Worm (Caenorhabditis elegans) whole organism, young adult: Measurements from ENCODE around the gene ints-9.

ENCODE experiments used
- B0035.1 ChIP-seq: sonication (generic microtip); optimal IDR thresholded peaks from 2 replicates; lab custom pipeline; 2016; ENCODE audit warnings: missing genetic modification characterization, mild to moderate bottlenecking, missing compliant biosample characterization, missing genotype, missing genetic modification reagents
- B0261.1 ChIP-seq: sonication (generic microtip); optimal IDR thresholded peaks from 2 replicates; lab custom pipeline; 2016; ENCODE audit warnings: mild to moderate bottlenecking, missing genetic modification characterization, moderate library complexity, missing compliant biosample characterization
- B0336.3 ChIP-seq: fragments of 200-800 bp; sonication (Bioruptor generic); IDR thresholded peaks from 2 replicates; pipeline ENCODE4 v1.3.6; 2022; ENCODE audit warnings: missing genetic modification characterization, missing compliant biosample characterization
- C17E4.6 ChIP-seq: fragments of 200-800 bp; sonication (Bioruptor generic); IDR thresholded peaks from 2 replicates; pipeline ENCODE4 v1.3.6; 2022; ENCODE audit warnings: missing genetic modification reagents, missing genetic modification characterization, missing compliant biosample characterization
- F37B4.10 ChIP-seq: fragments of 200-800 bp; sonication (Bioruptor generic); IDR thresholded peaks from 2 replicates; pipeline ENCODE4 v1.3.6; 2022; ENCODE audit warnings: missing genetic modification characterization, missing compliant biosample characterization
- F57A8.1 ChIP-seq: fragments of 200-800 bp; sonication (Bioruptor generic); optimal IDR thresholded peaks from 2 replicates; lab custom pipeline; 2018; ENCODE audit warnings: mild to moderate bottlenecking, missing genetic modification characterization, moderate library complexity, missing compliant biosample characterization
- Y95B8A.8 ChIP-seq: fragments of 200-800 bp; sonication (Bioruptor generic); IDR thresholded peaks from 2 replicates; pipeline ENCODE4 v1.3.6; 2022; ENCODE audit warnings: missing genetic modification reagents, missing genetic modification characterization, missing compliant biosample characterization
- ZK185.1 ChIP-seq: sonication (generic microtip); optimal IDR thresholded peaks from 2 replicates; lab custom pipeline; 2016; ENCODE audit warnings: mild to moderate bottlenecking, missing genetic modification characterization, missing compliant biosample characterization; ENCODE audit not compliant: poor library complexity, severe bottlenecking
- akir-1 ChIP-seq: fragments of 200-800 bp; sonication (Bioruptor generic); optimal IDR thresholded peaks from 2 replicates; lab custom pipeline; 2018; ENCODE audit warnings: mild to moderate bottlenecking, missing genetic modification characterization, moderate library complexity, missing compliant biosample characterization
- atf-7 ChIP-seq: sonication (generic microtip); optimal IDR thresholded peaks from 2 replicates; lab custom pipeline; 2017; ENCODE audit warnings: mild to moderate bottlenecking, missing genetic modification characterization, missing compliant biosample characterization
- attf-5 ChIP-seq: fragments of 200-800 bp; sonication (Bioruptor generic); optimal IDR thresholded peaks from 2 replicates; lab custom pipeline; 2018; ENCODE audit warnings: mild to moderate bottlenecking, missing genetic modification characterization, missing compliant biosample characterization
- bed-2 ChIP-seq: fragments of 200-800 bp; sonication (Bioruptor generic); IDR thresholded peaks from 2 replicates; pipeline ENCODE4 v1.3.6; 2022; ENCODE audit warnings: missing genetic modification reagents, missing genetic modification characterization, missing compliant biosample characterization
- cebp-2 ChIP-seq: fragments of 200-800 bp; sonication (Bioruptor generic); IDR thresholded peaks from 2 replicates; pipeline ENCODE4 v1.3.6; 2022; ENCODE audit warnings: missing genetic modification characterization, missing compliant biosample characterization
- dox-1 ChIP-seq: fragments of 200-800 bp; sonication (Bioruptor generic); IDR thresholded peaks from 2 replicates; pipeline ENCODE4 v1.3.6; 2022; ENCODE audit warnings: missing genetic modification reagents, missing genetic modification characterization, missing compliant biosample characterization
- dpff-1 ChIP-seq: sonication (generic microtip); optimal IDR thresholded peaks from 2 replicates; lab custom pipeline; 2017; ENCODE audit warnings: mild to moderate bottlenecking, missing genetic modification characterization, missing compliant biosample characterization
- dpl-1 ChIP-seq: fragments of 150-350 bp; optimal IDR thresholded peaks from 2 replicates; lab custom pipeline; 2014; ENCODE audit warnings: missing biosample characterization, missing genetic modification reagents, missing genetic modification characterization
- efl-1 ChIP-seq: fragments of 150-350 bp; optimal IDR thresholded peaks from 2 replicates; lab custom pipeline; 2014; ENCODE audit warnings: missing biosample characterization, missing genetic modification reagents, missing genetic modification characterization
- egl-18 ChIP-seq: fragments of 200-800 bp; sonication (Bioruptor generic); IDR thresholded peaks from 2 replicates; pipeline ENCODE4 v1.3.6; 2022; ENCODE audit warnings: missing genetic modification reagents, missing genetic modification characterization, missing compliant biosample characterization
- hmg-1.2 ChIP-seq: fragments of 200-800 bp; sonication (Bioruptor generic); IDR thresholded peaks from 2 replicates; pipeline ENCODE4 v1.3.6; 2022; ENCODE audit warnings: missing genetic modification reagents, missing genetic modification characterization, missing compliant biosample characterization
- hmg-20 ChIP-seq: fragments of 200-800 bp; sonication (Bioruptor generic); IDR thresholded peaks from 2 replicates; pipeline ENCODE4 v1.3.6; 2022; ENCODE audit warnings: missing genetic modification reagents, missing genetic modification characterization, missing compliant biosample characterization
- lir-1 ChIP-seq: fragments of 200-800 bp; sonication (Bioruptor generic); conservative IDR thresholded peaks from 2 replicates; pipeline ENCODE4 v1.3.6; 2022; ENCODE audit warnings: missing genetic modification reagents, missing genetic modification characterization, missing compliant biosample characterization
- lsl-1 ChIP-seq: fragments of 200-800 bp; sonication (Bioruptor generic); optimal IDR thresholded peaks from 2 replicates; lab custom pipeline; 2018; ENCODE audit warnings: mild to moderate bottlenecking, missing genetic modification characterization, moderate library complexity, missing compliant biosample characterization
- madf-10 ChIP-seq: sonication (generic microtip); optimal IDR thresholded peaks from 2 replicates; lab custom pipeline; 2016; ENCODE audit warnings: mild to moderate bottlenecking, missing genetic modification characterization, missing compliant biosample characterization
- madf-6 ChIP-seq: fragments of 200-800 bp; sonication (Bioruptor generic); IDR thresholded peaks from 2 replicates; pipeline ENCODE4 v1.3.6; 2022; ENCODE audit warnings: missing genetic modification reagents, missing genetic modification characterization, missing compliant biosample characterization
- madf-8 ChIP-seq: fragments of 200-800 bp; sonication (Bioruptor generic); conservative IDR thresholded peaks from 2 replicates; pipeline ENCODE4 v1.3.6; 2022; ENCODE audit warnings: missing genetic modification reagents, missing genetic modification characterization, missing compliant biosample characterization
- mel-28 ChIP-seq: sonication (generic microtip); optimal IDR thresholded peaks from 2 replicates; lab custom pipeline; 2016; ENCODE audit warnings: borderline replicate concordance, mild to moderate bottlenecking, missing genetic modification characterization, missing compliant biosample characterization
- nfya-2 ChIP-seq: fragments of 200-800 bp; sonication (Bioruptor generic); IDR thresholded peaks from 2 replicates; pipeline ENCODE4 v1.3.6; 2022; ENCODE audit warnings: missing genetic modification reagents, missing genetic modification characterization, missing compliant biosample characterization
- nhr-90 ChIP-seq: sonication (generic microtip); optimal IDR thresholded peaks from 2 replicates; lab custom pipeline; 2016; ENCODE audit warnings: missing genotype, mild to moderate bottlenecking, missing genetic modification characterization, missing compliant biosample characterization
- sea-2 ChIP-seq: fragments of 200-800 bp; sonication (Bioruptor generic); IDR thresholded peaks from 2 replicates; pipeline ENCODE4 v1.3.6; 2022; ENCODE audit warnings: missing genetic modification characterization, missing compliant biosample characterization
- snpc-3.4 ChIP-seq: sonication (generic microtip); optimal IDR thresholded peaks from 2 replicates; lab custom pipeline; 2017; ENCODE audit warnings: missing genetic modification characterization, mild to moderate bottlenecking, missing compliant biosample characterization, antibody characterized with exemption, moderate library complexity, missing genotype, missing genetic modification reagents
- somi-1 ChIP-seq: fragments of 200-800 bp; sonication (Bioruptor generic); optimal IDR thresholded peaks from 2 replicates; lab custom pipeline; 2018; ENCODE audit warnings: mild to moderate bottlenecking, missing genetic modification characterization, missing compliant biosample characterization
- sptf-2 ChIP-seq: fragments of 200-800 bp; sonication (Bioruptor generic); optimal IDR thresholded peaks from 2 replicates; lab custom pipeline; 2018; ENCODE audit warnings: mild to moderate bottlenecking, missing genetic modification characterization, missing compliant biosample characterization
- unc-130 ChIP-seq: sonication (generic microtip); optimal IDR thresholded peaks from 2 replicates; lab custom pipeline; 2016; ENCODE audit warnings: missing genetic modification reagents, missing genetic modification characterization, missing compliant biosample characterization
- unc-62 ChIP-seq: fragments of 150-350 bp; optimal IDR thresholded peaks from 2 replicates; lab custom pipeline; 2014; ENCODE audit warnings: missing biosample characterization, missing genetic modification reagents, missing genetic modification characterization
- zfh-2 ChIP-seq: fragments of 200-800 bp; sonication (Bioruptor generic); conservative IDR thresholded peaks from 2 replicates; pipeline ENCODE4 v1.3.6; 2022; ENCODE audit warnings: missing genetic modification reagents, missing genetic modification characterization, missing compliant biosample characterization
- zim-3 ChIP-seq: sonication (generic microtip); optimal IDR thresholded peaks from 2 replicates; lab custom pipeline; 2017; ENCODE audit warnings: mild to moderate bottlenecking, missing genetic modification characterization, moderate library complexity, missing compliant biosample characterization
- ztf-22 ChIP-seq: fragments of 200-800 bp; sonication (Bioruptor generic); optimal IDR thresholded peaks from 2 replicates; lab custom pipeline; 2018; ENCODE audit warnings: mild to moderate bottlenecking, missing genetic modification characterization, moderate library complexity, missing compliant biosample characterization
- ztf-25 ChIP-seq: fragments of 200-800 bp; sonication (Bioruptor generic); IDR thresholded peaks from 2 replicates; pipeline ENCODE4 v1.3.6; 2022; ENCODE audit warnings: missing genetic modification reagents, missing genetic modification characterization, missing compliant biosample characterization
- ztf-3 ChIP-seq: fragments of 200-800 bp; sonication (Bioruptor generic); optimal IDR thresholded peaks from 2 replicates; lab custom pipeline; 2018; ENCODE audit warnings: mild to moderate bottlenecking, missing genetic modification characterization, missing compliant biosample characterization

Gene ints-9

ce11 chrV:7598269-7598668 is 22.7 kb downstream of the ints-9 start, which contains the start of gene C50E3.7:
C50E3.7 (minus strand) TSS chrV:7598369.
- TF ChIP-seq lsl-1, result no peak
- no peak for TF ChIP-seq F57A8.1 (GFP tag; lab: Kevin White, UChicago)
- TF ChIP-seq unc-62, result no peak
- TF ChIP-seq unc-130 (GFP tag; lab: Kevin White, UChicago), result no peak
- no peak for TF ChIP-seq B0261.1
- no peak for TF ChIP-seq bed-2
- TF ChIP-seq akir-1 (GFP tag; lab: Kevin White, UChicago), result no peak
- TF ChIP-seq F37B4.10, result no peak

ce11 chrV:7600149-7600548 is 24.5 kb downstream of the ints-9 start, which contains the start of gene C50E3.9:
C50E3.9 (minus strand) TSS chrV:7600249.
- no peak for TF ChIP-seq madf-10 (tag; lab: Kevin White, UChicago)
- TF ChIP-seq B0336.3 (GFP tag; lab: Robert Waterston, UW), result no peak
- TF ChIP-seq mel-28 (tag; lab: Kevin White, UChicago), result no peak
- no peak for TF ChIP-seq zfh-2 (GFP tag; lab: Robert Waterston, UW)
- TF ChIP-seq nhr-90 (tag; lab: Kevin White, UChicago), result no peak
- TF ChIP-seq attf-5, result no peak

- TF ChIP-seq cebp-2 (GFP tag; lab: Robert Waterston, UW) (no peak), Y95B8A.8 (GFP tag; lab: Robert Waterston, UW) (no peak), dox-1 (GFP tag; lab: Robert Waterston, UW) (no peak), sea-2 (GFP tag; lab: Robert Waterston, UW) (no peak), somi-1 (no peak), B0035.1 (no peak), sptf-2 (GFP tag; lab: Kevin White, UChicago) (no peak), hmg-1.2 (GFP tag; lab: Robert Waterston, UW) (no peak), ztf-3 (GFP tag; lab: Kevin White, UChicago) (no peak), snpc-3.4 (tag; lab: Kevin White, UChicago) (no peak), ztf-22 (GFP tag; lab: Kevin White, UChicago) (no peak), F57A8.1 (GFP tag; lab: Kevin White, UChicago) (no peak), ZK185.1 (no peak), hmg-20 (GFP tag; lab: Robert Waterston, UW) (no peak), egl-18 (GFP tag; lab: Robert Waterston, UW) (no peak), C17E4.6 (GFP tag; lab: Robert Waterston, UW) (no peak), dpff-1 (tag; lab: Kevin White, UChicago) (no peak), zim-3 (no peak)
Measured at ce11 chrV:7601443-7601842, 25.8 kb downstream of the ints-9 start, which contains the start of gene scl-26. scl-26 (minus strand) TSS chrV:7601543.

ce11 chrV:7603404-7603803 is 27.8 kb downstream of the ints-9 start, which contains the start of gene C50E3.11:
C50E3.11 (minus strand) TSS chrV:7603486.
- TF ChIP-seq madf-8 (GFP tag; lab: Robert Waterston, UW) (peak; percentile 26; the same call in 1 of the 2 replicates), lir-1 (GFP tag; lab: Robert Waterston, UW) (no peak), madf-6 (GFP tag; lab: Robert Waterston, UW) (peak; percentile 84), dpl-1 (GFP tag; lab: Kevin White, UChicago) (peak; percentile 28), cebp-2 (GFP tag; lab: Robert Waterston, UW) (no peak), ztf-25 (GFP tag; lab: Robert Waterston, UW) (no peak), sptf-2 (GFP tag; lab: Kevin White, UChicago) (no peak), nfya-2 (GFP tag; lab: Robert Waterston, UW) (no peak), atf-7 (tag; lab: Kevin White, UChicago) (no peak), efl-1 (GFP tag; lab: Kevin White, UChicago) (peak; percentile 86)
